Worm (Caenorhabditis elegans) whole organism, L1 larva: ENCODE results near the gene fbxa-81.

Experiments used
- C04F5.9 ChIP-seq: sonication (generic microtip); optimal IDR thresholded peaks from 2 replicates; lab custom pipeline; 2016; ENCODE audit warnings: missing genetic modification characterization, missing compliant biosample characterization
- F16B12.6 ChIP-seq: fragments of 150-350 bp; optimal IDR thresholded peaks from 2 replicates; lab custom pipeline; 2014; ENCODE audit warnings: missing biosample characterization, missing genetic modification characterization
- Y116A8C.19 ChIP-seq: sonication (generic microtip); optimal IDR thresholded peaks from 2 replicates; lab custom pipeline; 2016; ENCODE audit warnings: missing compliant biosample characterization, missing genetic modification characterization, borderline replicate concordance
- ama-1 ChIP-seq: fragments of 150-350 bp; optimal IDR thresholded peaks from 2 replicates; lab custom pipeline; 2014
- blmp-1 ChIP-seq: fragments of 150-350 bp; optimal IDR thresholded peaks from 2 replicates; lab custom pipeline; 2014; ENCODE audit warnings: missing biosample characterization, missing genetic modification characterization
- ceh-8 ChIP-seq: fragments of 200-800 bp; sonication (Bioruptor generic); optimal IDR thresholded peaks from 2 replicates; lab custom pipeline; 2018; ENCODE audit warnings: mild to moderate bottlenecking, missing genetic modification characterization, moderate library complexity, missing compliant biosample characterization
- ceh-88 ChIP-seq: fragments of 200-800 bp; sonication (Bioruptor generic); IDR thresholded peaks from 2 replicates; pipeline ENCODE4 v1.3.6; 2022; ENCODE audit warnings: missing genetic modification characterization, missing compliant biosample characterization
- ceh-90 ChIP-seq: sonication (generic microtip); optimal IDR thresholded peaks from 2 replicates; lab custom pipeline; 2016; ENCODE audit warnings: missing genetic modification characterization, missing compliant biosample characterization
- dpl-1 ChIP-seq, 3 experiments: fragments of 150-350 bp in 2 of 3; sonication (generic microtip) in 1 of 3; optimal IDR thresholded peaks; 2 replicates each; lab custom pipeline; 2014 to 2017; ENCODE audit warnings: missing biosample characterization in 3 of 3, missing genetic modification characterization in 3 of 3, missing genetic modification reagents in 3 of 3
- dsc-1 ChIP-seq: sonication (generic microtip); optimal IDR thresholded peaks from 2 replicates; lab custom pipeline; 2016; ENCODE audit warnings: mild to moderate bottlenecking, missing genetic modification characterization, missing compliant biosample characterization
- efl-1 ChIP-seq, 4 experiments: fragments of 150-350 bp; optimal IDR thresholded peaks in 3 of 4; peaks in 1 of 4; 1 replicate in 1 of 4; 2 replicates in 3 of 4; lab custom pipeline; 2014; ENCODE audit warnings: missing biosample characterization in 2 of 4, missing genetic modification characterization in 2 of 4, missing genetic modification reagents in 2 of 4
- egl-13 ChIP-seq: sonication (generic microtip); optimal IDR thresholded peaks from 2 replicates; lab custom pipeline; 2016; ENCODE audit warnings: missing genotype, missing genetic modification reagents, missing genetic modification characterization, missing compliant biosample characterization
- egl-27 ChIP-seq, 2 experiments: fragments of 150-350 bp in 1 of 2; sonication (generic microtip); optimal IDR thresholded peaks; 3 replicates each; lab custom pipeline; 2017 to 2018; ENCODE audit warnings: missing biosample characterization in 2 of 2, missing genetic modification characterization in 2 of 2, missing genetic modification reagents in 2 of 2
- elt-3 ChIP-seq, 6 experiments: fragments of 150-350 bp in 1 of 6; sonication (generic microtip); optimal IDR thresholded peaks; 2 replicates each; lab custom pipeline; 2017 to 2018; ENCODE audit warnings: missing biosample characterization in 6 of 6, missing genetic modification characterization in 6 of 6, inconsistent platforms in 1 of 6
- ets-5 ChIP-seq: fragments of 200-800 bp; sonication (Bioruptor generic); IDR thresholded peaks from 2 replicates; pipeline ENCODE4 v1.3.6; 2022; ENCODE audit warnings: missing genetic modification characterization, missing compliant biosample characterization
- fkh-10 ChIP-seq: sonication (generic microtip); optimal IDR thresholded peaks from 2 replicates; lab custom pipeline; 2017; ENCODE audit warnings: missing biosample characterization, missing genetic modification reagents, missing genetic modification characterization
- fkh-4 ChIP-seq: sonication (generic microtip); optimal IDR thresholded peaks from 2 replicates; lab custom pipeline; 2016; ENCODE audit warnings: missing compliant biosample characterization, missing genetic modification characterization, borderline replicate concordance
- fkh-8 ChIP-seq: sonication (generic microtip); optimal IDR thresholded peaks from 2 replicates; lab custom pipeline; 2016; ENCODE audit warnings: mild to moderate bottlenecking, missing genetic modification characterization, missing compliant biosample characterization
- fos-1 ChIP-seq: fragments of 150-350 bp; optimal IDR thresholded peaks from 2 replicates; lab custom pipeline; 2014; ENCODE audit warnings: missing biosample characterization, missing genetic modification characterization
- hlh-17 ChIP-seq: fragments of 200-800 bp; sonication (Bioruptor generic); optimal IDR thresholded peaks from 2 replicates; lab custom pipeline; 2018; ENCODE audit warnings: missing genetic modification characterization, mild to moderate bottlenecking, missing compliant biosample characterization, moderate library complexity, borderline replicate concordance
- hlh-4 ChIP-seq: sonication (generic microtip); optimal IDR thresholded peaks from 2 replicates; lab custom pipeline; 2016; ENCODE audit warnings: mild to moderate bottlenecking, missing genetic modification characterization, missing compliant biosample characterization
- irx-1 ChIP-seq: sonication (generic microtip); optimal IDR thresholded peaks from 2 replicates; lab custom pipeline; 2016; ENCODE audit warnings: missing genetic modification characterization, missing compliant biosample characterization
- lin-14 ChIP-seq: fragments of 200-800 bp; sonication (Bioruptor generic); optimal IDR thresholded peaks from 2 replicates; lab custom pipeline; 2018; ENCODE audit warnings: mild to moderate bottlenecking, missing genetic modification characterization, moderate library complexity, missing compliant biosample characterization
- lin-35 ChIP-seq, 2 experiments: fragments of 150-350 bp; optimal IDR thresholded peaks; 2 replicates each; lab custom pipeline; 2014; ENCODE audit warnings: missing biosample characterization in 2 of 2, missing genetic modification characterization in 2 of 2, missing genetic modification reagents in 2 of 2
- lin-39 ChIP-seq: fragments of 150-350 bp; optimal IDR thresholded peaks from 2 replicates; lab custom pipeline; 2014; ENCODE audit warnings: missing biosample characterization, missing genetic modification reagents, missing genetic modification characterization
- lsy-2 ChIP-seq, 2 experiments: fragments of 150-350 bp; optimal IDR thresholded peaks; 2 replicates each; lab custom pipeline; 2014; ENCODE audit warnings: missing biosample characterization in 2 of 2, missing genetic modification characterization in 2 of 2
- nhr-11 ChIP-seq: fragments of 150-350 bp; optimal IDR thresholded peaks from 2 replicates; lab custom pipeline; 2014; ENCODE audit warnings: missing biosample characterization, missing genetic modification characterization
- nhr-12 ChIP-seq: sonication (generic microtip); optimal IDR thresholded peaks from 2 replicates; lab custom pipeline; 2017; ENCODE audit warnings: missing biosample characterization, missing genetic modification characterization
- nhr-19 ChIP-seq: fragments of 200-800 bp; sonication (Bioruptor generic); conservative IDR thresholded peaks from 2 replicates; pipeline ENCODE4 v1.3.6; 2022; ENCODE audit warnings: missing genetic modification characterization, missing compliant biosample characterization
- nhr-237 ChIP-seq: fragments of 150-350 bp; optimal IDR thresholded peaks from 2 replicates; lab custom pipeline; 2014; ENCODE audit warnings: missing biosample characterization, missing genetic modification characterization
- nhr-28 ChIP-seq: fragments of 150-350 bp; optimal IDR thresholded peaks from 2 replicates; lab custom pipeline; 2014; ENCODE audit warnings: missing biosample characterization, missing genetic modification characterization
- nhr-71 ChIP-seq: sonication (generic microtip); optimal IDR thresholded peaks from 2 replicates; lab custom pipeline; 2016; ENCODE audit warnings: mild to moderate bottlenecking, missing genetic modification characterization, moderate library complexity, missing compliant biosample characterization
- nhr-76 ChIP-seq: sonication (generic microtip); optimal IDR thresholded peaks from 2 replicates; lab custom pipeline; 2017; ENCODE audit warnings: missing biosample characterization, missing genetic modification characterization
- nhr-77 ChIP-seq: fragments of 150-350 bp; optimal IDR thresholded peaks from 2 replicates; lab custom pipeline; 2014; ENCODE audit warnings: missing biosample characterization, missing genetic modification characterization
- nhr-90 ChIP-seq: sonication (generic microtip); optimal IDR thresholded peaks from 2 replicates; lab custom pipeline; 2016; ENCODE audit warnings: mild to moderate bottlenecking, missing genetic modification characterization, missing compliant biosample characterization; ENCODE audit not compliant: poor library complexity
- pag-3 ChIP-seq: sonication (generic microtip); optimal IDR thresholded peaks from 2 replicates; lab custom pipeline; 2017; ENCODE audit warnings: missing genetic modification characterization, mild to moderate bottlenecking, missing compliant biosample characterization, antibody characterized with exemption, borderline replicate concordance; ENCODE audit not compliant: insufficient read depth
- pax-3 ChIP-seq: fragments of 200-800 bp; sonication (Bioruptor generic); optimal IDR thresholded peaks from 2 replicates; lab custom pipeline; 2018; ENCODE audit warnings: mild to moderate bottlenecking, missing genetic modification characterization, moderate library complexity, missing compliant biosample characterization
- sox-4 ChIP-seq: sonication (generic microtip); optimal IDR thresholded peaks from 2 replicates; lab custom pipeline; 2016; ENCODE audit warnings: missing genetic modification characterization, missing compliant biosample characterization
- sptf-1 ChIP-seq: fragments of 150-350 bp; optimal IDR thresholded peaks from 2 replicates; lab custom pipeline; 2014; ENCODE audit warnings: missing biosample characterization, missing genetic modification characterization
- swsn-7 ChIP-seq: sonication (generic microtip); optimal IDR thresholded peaks from 2 replicates; lab custom pipeline; 2016; ENCODE audit warnings: missing genetic modification characterization, missing compliant biosample characterization
- tbx-2 ChIP-seq: sonication (generic microtip); optimal IDR thresholded peaks from 2 replicates; lab custom pipeline; 2016; ENCODE audit warnings: missing genetic modification characterization, missing compliant biosample characterization
- tlp-1 ChIP-seq: fragments of 150-350 bp; optimal IDR thresholded peaks from 2 replicates; lab custom pipeline; 2014; ENCODE audit warnings: missing biosample characterization, missing genetic modification characterization
- unc-130 ChIP-seq: fragments of 150-350 bp; optimal IDR thresholded peaks from 2 replicates; lab custom pipeline; 2017; ENCODE audit warnings: missing biosample characterization, missing genetic modification characterization, inconsistent platforms
- unc-86 ChIP-seq: sonication (generic microtip); optimal IDR thresholded peaks from 2 replicates; lab custom pipeline; 2016; ENCODE audit warnings: missing genetic modification characterization, missing compliant biosample characterization
- unc-98 ChIP-seq: fragments of 200-800 bp; sonication (Bioruptor generic); IDR thresholded peaks from 2 replicates; pipeline ENCODE4 v1.3.6; 2022; ENCODE audit warnings: missing genetic modification characterization, missing compliant biosample characterization
- ztf-11 ChIP-seq, 2 experiments: sonication (generic microtip); optimal IDR thresholded peaks; 2 replicates each; lab custom pipeline; 2016 to 2017; ENCODE audit warnings: missing genetic modification characterization in 2 of 2, missing biosample characterization in 1 of 2, missing compliant biosample characterization in 1 of 2
- ztf-4 ChIP-seq: fragments of 150-350 bp; optimal IDR thresholded peaks from 2 replicates; lab custom pipeline; 2014; ENCODE audit warnings: missing biosample characterization, missing genetic modification characterization

fbxa-81 gene

DNA sequence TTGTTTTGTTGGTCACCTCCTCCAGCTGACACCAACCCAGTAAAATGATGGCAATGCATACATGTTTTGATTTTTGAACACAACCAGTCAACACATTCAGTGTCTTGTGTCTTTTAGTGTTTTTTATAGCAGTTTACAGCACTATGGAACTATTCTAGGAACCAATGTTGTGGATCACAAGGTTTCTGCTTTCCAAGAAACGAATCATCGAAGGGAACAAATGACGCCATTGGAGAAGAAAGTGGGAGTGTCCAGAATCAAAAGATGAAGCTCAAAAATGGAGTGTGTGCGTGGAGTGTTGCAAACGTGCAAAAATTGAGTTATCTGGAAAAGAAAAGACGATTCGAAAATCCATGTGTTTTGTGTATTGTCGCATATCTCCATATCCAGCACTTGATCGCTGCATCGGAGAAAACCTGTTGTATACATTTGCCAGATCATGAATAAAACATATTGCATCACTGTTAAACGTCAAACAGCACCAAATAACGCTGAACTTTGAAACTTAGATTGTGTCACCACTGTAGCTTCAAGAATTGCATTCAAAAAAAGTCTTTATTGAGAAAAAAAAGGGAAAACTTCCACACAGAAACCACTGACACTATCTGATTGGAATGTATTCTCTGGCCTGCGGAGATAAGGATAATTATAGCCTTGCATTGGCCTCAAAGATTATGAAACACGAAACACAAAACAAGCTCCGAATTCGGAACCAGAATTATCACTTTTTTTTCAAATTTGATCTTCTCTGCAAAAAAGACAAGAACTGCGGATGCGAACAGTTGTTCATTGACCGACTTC, 20.6 kb upstream of the fbxa-81 start (continued):
- TF ChIP-seq ets-5: no peak
- TF ChIP-seq blmp-1 (tag; lab: Kevin White, UChicago): peak; percentile 73
- no peak for TF ChIP-seq nhr-237 (tag; lab: Kevin White, UChicago)
- no peak for TF ChIP-seq tbx-2 (tag; lab: Kevin White, UChicago)
- peak; percentile 87 for TF ChIP-seq pax-3 (tag; lab: Kevin White, UChicago)
- no peak for TF ChIP-seq lin-39
- peak; percentile 8 for TF ChIP-seq fos-1 (tag; lab: Kevin White, UChicago)
- peak; percentile 61 for TF ChIP-seq ceh-8
- no peak for TF ChIP-seq ztf-11 (tag; optimal IDR thresholded peaks at IDR 0.05; lab: Kevin White, UChicago)
- TF ChIP-seq nhr-77 (tag; lab: Kevin White, UChicago): peak; percentile 34
- no peak for TF ChIP-seq C04F5.9 (tag; lab: Kevin White, UChicago)
- peak; percentile 97 for TF ChIP-seq egl-13 (tag; lab: Kevin White, UChicago)
- peak; percentile 56 for TF ChIP-seq hlh-4 (tag; lab: Kevin White, UChicago)
- peak; percentile 99 for TF ChIP-seq fkh-8 (tag; lab: Kevin White, UChicago)
- TF ChIP-seq ceh-90: no peak
- TF ChIP-seq unc-86 (tag; lab: Kevin White, UChicago): peak; percentile 81
- peak; percentile 86 for TF ChIP-seq dsc-1
- no peak for TF ChIP-seq nhr-28 (tag; lab: Kevin White, UChicago)
- peak; percentile 82 for TF ChIP-seq lin-14 (GFP tag; lab: Kevin White, UChicago)
- peak; percentile 96 for TF ChIP-seq sox-4 (tag; lab: Kevin White, UChicago)
- no peak for TF ChIP-seq fkh-4 (tag; lab: Kevin White, UChicago)
- peak in 2 of 6 experiments; percentile 6 to 35 for TF ChIP-seq elt-3 (tag; optimal IDR thresholded peaks at IDR 0.05; lab: Kevin White, UChicago)
- peak in 1 of 2 experiments; percentile 72 for TF ChIP-seq lsy-2 (tag; optimal IDR thresholded peaks at IDR 0.05; lab: Kevin White, UChicago)
- no peak for TF ChIP-seq tlp-1
- TF ChIP-seq pag-3 (tag; lab: Kevin White, UChicago): no peak

DNA sequence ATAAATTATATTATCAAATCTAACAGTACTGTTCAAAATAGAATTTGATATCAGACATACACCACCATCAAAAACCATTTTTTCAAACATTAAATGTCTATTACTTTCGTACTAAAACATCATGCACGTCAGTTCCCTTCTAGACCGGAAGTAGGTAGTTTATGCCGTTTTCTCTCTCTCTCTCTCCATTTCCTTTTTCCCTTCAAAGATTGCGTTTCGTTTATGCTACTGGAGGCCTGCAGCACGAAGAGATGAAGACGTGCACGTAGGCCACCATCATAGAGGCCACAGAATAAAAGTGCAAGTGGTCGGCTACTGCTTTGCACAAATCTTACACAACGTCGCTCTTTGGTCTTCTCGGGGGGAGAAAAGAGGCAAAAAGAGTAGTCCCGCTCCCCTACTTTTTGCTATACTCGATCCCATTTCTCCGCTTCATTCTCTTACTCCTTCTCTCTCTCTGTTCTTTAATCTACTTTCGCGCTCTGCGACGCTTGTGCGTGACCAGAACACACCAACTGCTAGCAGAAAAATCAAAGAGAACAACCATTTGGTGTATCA, 19.6 kb upstream of the fbxa-81 start:
- no peak for TF ChIP-seq tlp-1
- peak; percentile 45 for TF ChIP-seq fos-1 (tag; lab: Kevin White, UChicago)
- TF ChIP-seq sox-4 (tag; lab: Kevin White, UChicago): no peak
- peak; percentile 22 for TF ChIP-seq nhr-90 (tag; lab: Kevin White, UChicago)
- TF ChIP-seq unc-130 (tag; lab: Kevin White, UChicago): peak; percentile 51
- TF ChIP-seq lin-35 (GFP tag; optimal IDR thresholded peaks at IDR 0.05; lab: Kevin White, UChicago): peak in 1 of 2 experiments; percentile 4
- peak in 1 of 2 experiments; percentile 22 for TF ChIP-seq efl-1 (optimal IDR thresholded peaks at IDR 0.05; lab: Kevin White, UChicago)
- TF ChIP-seq efl-1 (GFP tag; optimal IDR thresholded peaks at IDR 0.05 in 1 of 2; lab: Kevin White, UChicago): no peak
- TF ChIP-seq ztf-4: peak; percentile 75
- TF ChIP-seq nhr-71 (tag; lab: Kevin White, UChicago): peak; percentile 95
- no peak for TF ChIP-seq hlh-17 (GFP tag; lab: Kevin White, UChicago)
- peak; percentile 7 for TF ChIP-seq irx-1 (tag; lab: Kevin White, UChicago)
- peak; percentile 85 for TF ChIP-seq tbx-2 (tag; lab: Kevin White, UChicago)
- peak; percentile 65 for TF ChIP-seq swsn-7 (tag; lab: Kevin White, UChicago)
- TF ChIP-seq nhr-76: no peak
- no peak for TF ChIP-seq fkh-4 (tag; lab: Kevin White, UChicago)
- no peak for TF ChIP-seq ets-5
- peak; percentile 93 for TF ChIP-seq fkh-10
- TF ChIP-seq ama-1: no peak
- no peak for TF ChIP-seq dpl-1 (GFP tag; optimal IDR thresholded peaks at IDR 0.05; lab: Kevin White, UChicago)
- TF ChIP-seq egl-27 (tag; optimal IDR thresholded peaks at IDR 0.05; lab: Kevin White, UChicago): peak in 1 of 2 experiments; percentile 8
- TF ChIP-seq unc-98: 0 out of 2 replicates have a peak, but pooled peaks have one; percentile 37
- TF ChIP-seq Y116A8C.19 (tag; lab: Kevin White, UChicago): no peak
- no peak for TF ChIP-seq ceh-8
- peak; percentile 4 for TF ChIP-seq pax-3 (tag; lab: Kevin White, UChicago)
- TF ChIP-seq sptf-1 (tag; lab: Kevin White, UChicago): no peak
- peak; percentile 75 for TF ChIP-seq nhr-19
- TF ChIP-seq lsy-2 (tag; optimal IDR thresholded peaks at IDR 0.05; lab: Kevin White, UChicago): peak; percentile 23 to 75
- no peak for TF ChIP-seq ceh-88 (GFP tag; lab: Robert Waterston, UW)
- TF ChIP-seq nhr-12 (tag; lab: Kevin White, UChicago): no peak
- TF ChIP-seq F16B12.6 (tag; lab: Kevin White, UChicago): no peak
- TF ChIP-seq nhr-11 (tag; lab: Kevin White, UChicago): no peak
